Comparison of ENCODE assay signal across 4 worm cellular contexts in the genomic region with DNA sequence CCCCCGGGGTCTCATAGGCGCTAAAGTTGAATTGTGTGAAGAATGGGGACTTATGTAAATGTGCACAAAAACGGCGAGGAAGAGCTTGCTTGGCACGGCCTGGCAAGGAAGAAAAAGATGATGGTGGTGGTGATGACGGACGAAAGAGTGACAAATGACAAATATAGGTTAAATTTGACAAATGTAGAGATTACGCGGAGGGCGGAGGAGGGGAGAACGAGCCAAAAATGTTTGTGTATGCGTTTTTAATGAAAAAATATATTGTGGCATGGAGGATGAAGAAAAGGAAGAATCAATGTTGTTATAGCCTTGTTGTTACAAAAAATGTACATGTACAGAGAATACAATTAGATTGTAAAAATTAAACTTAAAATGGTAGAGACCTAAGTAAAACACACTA.
TF ChIP-seq lines count a peak whose summit lies in the region.

No protein-coding gene starts in this region.

TF ChIP-seq in whole organism, L2 larva, 48 proteins besides CTCF, POLR2A, EP300 and RAD21:
- TF ChIP-seq mab-5 (tag; optimal IDR thresholded peaks at IDR 0.05; lab: Kevin White, UChicago) (peak; percentile 32), egl-27 (tag; optimal IDR thresholded peaks at IDR 0.05; lab: Kevin White, UChicago) (no peak)

TF ChIP-seq in whole organism, L3 larva, 47 proteins besides CTCF, POLR2A, EP300 and RAD21:
- TF ChIP-seq nhr-23 (tag; optimal IDR thresholded peaks at IDR 0.05; lab: Kevin White, UChicago) (no peak), hmg-11 (tag; optimal IDR thresholded peaks at IDR 0.05; lab: Kevin White, UChicago) (peak; percentile 5)
TF ChIP-seq in whole organism, L3 larva: peak in this region for 1.

TF ChIP-seq in whole organism, L4 larva, 104 proteins besides CTCF, POLR2A, EP300 and RAD21:
- TF ChIP-seq zfp-2 (tag; optimal IDR thresholded peaks at IDR 0.05; lab: Kevin White, UChicago), result no peak
- TF ChIP-seq Y105C5A.15 (GFP tag; IDR thresholded peaks at IDR 0.05; lab: Robert Waterston, UW), result no peak
- peak in 1 of 2 experiments; percentile 94 for TF ChIP-seq unc-62 (GFP tag; optimal IDR thresholded peaks at IDR 0.05 in 1 of 2; lab: Kevin White, UChicago)
- no peak for TF ChIP-seq unc-62 (tag; optimal IDR thresholded peaks at IDR 0.05; lab: Kevin White, UChicago)
- TF ChIP-seq aha-1 (tag; lab: Kevin White, UChicago), result peak; percentile 67
- no peak for TF ChIP-seq nhr-42 (GFP tag; IDR thresholded peaks at IDR 0.05; lab: Robert Waterston, UW)
- no peak for TF ChIP-seq spr-3 (GFP tag; optimal IDR thresholded peaks at IDR 0.05; lab: Kevin White, UChicago)
- TF ChIP-seq pha-4 (GFP tag; IDR thresholded peaks at IDR 0.05; lab: Robert Waterston, UW), result no peak
- no peak for TF ChIP-seq pha-4 (tag; optimal IDR thresholded peaks at IDR 0.05; lab: Kevin White, UChicago)

TF ChIP-seq in whole organism, late embryonic, 69 proteins besides CTCF, POLR2A, EP300 and RAD21:
- TF ChIP-seq ceh-18 (tag; optimal IDR thresholded peaks at IDR 0.05; lab: Kevin White, UChicago), result peak; percentile 1
- no peak for TF ChIP-seq fax-1 (tag; optimal IDR thresholded peaks at IDR 0.05; lab: Kevin White, UChicago)
TF ChIP-seq in whole organism, late embryonic: peak in this region for 1.
